Worm (Caenorhabditis elegans) whole organism, L2 larva: ENCODE results near the gene F10E9.12.

Experiments
- elt-3 ChIP-seq: sonication (generic microtip); optimal IDR thresholded peaks from 2 replicates; lab custom pipeline; 2017; ENCODE audit warnings: missing biosample characterization, missing genetic modification characterization
- lsy-2 ChIP-seq, 2 experiments: fragments of 150-350 bp in 1 of 2; sonication (generic microtip) in 1 of 2; optimal IDR thresholded peaks; 2 replicates each; lab custom pipeline; 2014 to 2017; ENCODE audit warnings: missing biosample characterization in 2 of 2, missing genetic modification characterization in 2 of 2
- nhr-10 ChIP-seq: sonication (generic microtip); optimal IDR thresholded peaks from 2 replicates; lab custom pipeline; 2017; ENCODE audit warnings: missing biosample characterization, missing genetic modification characterization
- nhr-11 ChIP-seq: fragments of 150-350 bp; optimal IDR thresholded peaks from 2 replicates; lab custom pipeline; 2014; ENCODE audit warnings: missing biosample characterization, missing genetic modification characterization
- nhr-12 ChIP-seq: fragments of 150-350 bp; optimal IDR thresholded peaks from 2 replicates; lab custom pipeline; 2014; ENCODE audit warnings: missing biosample characterization, missing genetic modification characterization
- nhr-129 ChIP-seq: fragments of 150-350 bp; optimal IDR thresholded peaks from 2 replicates; lab custom pipeline; 2014; ENCODE audit warnings: missing biosample characterization, missing genetic modification characterization
- nhr-25 ChIP-seq: fragments of 150-350 bp; sonication (generic microtip); optimal IDR thresholded peaks from 3 replicates; lab custom pipeline; 2014; ENCODE audit warnings: missing biosample characterization, missing genetic modification characterization

- TF ChIP-seq nhr-129: no peak
- no peak for TF ChIP-seq nhr-11 (tag; lab: Kevin White, UChicago)
- TF ChIP-seq nhr-25 (tag; lab: Kevin White, UChicago): no peak
- no peak for TF ChIP-seq elt-3
- no peak for TF ChIP-seq nhr-12
- TF ChIP-seq lsy-2 (tag; optimal IDR thresholded peaks at IDR 0.05; lab: Kevin White, UChicago): no peak
- TF ChIP-seq nhr-10 (tag; lab: Kevin White, UChicago): no peak
Observed at ce11 chrIII:8331211-8331610, 6.9 kb downstream of the F10E9.12 start, which contains the start of gene iglr-2.
